Fruit fly (Drosophila melanogaster) Kc167 (cell line): ENCODE data around the gene Nepl9.

Experiments
- Myc ChIP-seq: fragments of >200 bp; optimal IDR thresholded peaks from 2 replicates; lab custom pipeline; 2017; ENCODE audit warnings: missing external identifiers
- Sin3A ChIP-seq: fragments of >200 bp; optimal IDR thresholded peaks from 2 replicates; lab custom pipeline; 2018; ENCODE audit warnings: missing external identifiers
- insv ChIP-seq: fragments of >200 bp; optimal IDR thresholded peaks from 3 replicates; lab custom pipeline; 2018; ENCODE audit warnings: missing external identifiers
- psq ChIP-seq: fragments of >200 bp; optimal IDR thresholded peaks from 2 replicates; lab custom pipeline; 2017; ENCODE audit warnings: missing external identifiers

dm6 chr2L:16862526-16862925 lies 25.5 kb upstream of the Nepl9 start:
- TF ChIP-seq psq (lab: Kevin White, UChicago) = no peak
- no peak for TF ChIP-seq insv (lab: Kevin White, UChicago)
- no peak for TF ChIP-seq Myc (lab: Kevin White, UChicago)
- TF ChIP-seq Sin3A (lab: Kevin White, UChicago) = no peak
